Worm (Caenorhabditis elegans): ENCODE results near the gene C06A1.3.

DNA sequence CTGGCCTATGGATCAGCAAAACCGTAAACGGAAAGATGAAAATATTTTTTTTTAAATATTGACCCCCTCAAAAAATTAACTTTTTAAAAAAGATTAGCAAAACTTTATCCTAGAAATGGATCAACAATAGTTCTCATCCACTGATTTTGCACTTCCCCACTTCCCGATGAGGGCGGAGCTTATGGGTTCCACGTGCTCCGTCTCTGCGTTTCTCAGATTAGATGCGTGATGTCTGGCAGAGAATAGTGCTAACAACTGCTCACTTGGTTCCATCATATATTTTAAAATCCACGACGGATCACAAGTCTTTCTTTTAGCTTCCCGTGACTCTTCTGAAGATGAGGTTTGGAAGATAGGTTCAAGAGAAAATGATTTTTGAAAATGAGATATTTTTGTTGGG is 13.7 kb upstream of the C06A1.3 start:
- TF ChIP-seq unc-62 (GFP tag; optimal IDR thresholded peaks at IDR 0.05 in 1 of 2) (no peak), unc-62 (tag; optimal IDR thresholded peaks at IDR 0.05) (no peak), ama-1 (optimal IDR thresholded peaks at IDR 0.05) (no peak), vab-7 (GFP tag; IDR thresholded peaks at IDR 0.05) (no peak), F37D6.2 (tag; optimal IDR thresholded peaks at IDR 0.05) (no peak), aly-2 (tag; optimal IDR thresholded peaks at IDR 0.05) (no peak), fos-1 (tag; optimal IDR thresholded peaks at IDR 0.05) (no peak)

Data from whole organism, L4 larva.